Worm (Caenorhabditis elegans) whole organism, mixed stage, embryonic: ENCODE results near the gene ttx-3.

Experiments
- M03D4.4 ChIP-seq: sonication (generic microtip); optimal IDR thresholded peaks from 2 replicates; lab custom pipeline; 2017; ENCODE audit warnings: mild to moderate bottlenecking, missing genetic modification characterization, missing compliant biosample characterization
- lin-13 ChIP-seq: fragments of 150-350 bp; optimal IDR thresholded peaks from 2 replicates; lab custom pipeline; 2014; ENCODE audit warnings: missing biosample characterization, missing genetic modification characterization
- lsy-2 ChIP-seq: fragments of 150-350 bp; optimal IDR thresholded peaks from 2 replicates; lab custom pipeline; 2014; ENCODE audit warnings: missing biosample characterization, missing genetic modification characterization
- sptf-1 ChIP-seq: sonication (generic microtip); optimal IDR thresholded peaks from 2 replicates; lab custom pipeline; 2017; ENCODE audit warnings: mild to moderate bottlenecking, missing genetic modification characterization, moderate library complexity, missing compliant biosample characterization

Gene ttx-3

DNA sequence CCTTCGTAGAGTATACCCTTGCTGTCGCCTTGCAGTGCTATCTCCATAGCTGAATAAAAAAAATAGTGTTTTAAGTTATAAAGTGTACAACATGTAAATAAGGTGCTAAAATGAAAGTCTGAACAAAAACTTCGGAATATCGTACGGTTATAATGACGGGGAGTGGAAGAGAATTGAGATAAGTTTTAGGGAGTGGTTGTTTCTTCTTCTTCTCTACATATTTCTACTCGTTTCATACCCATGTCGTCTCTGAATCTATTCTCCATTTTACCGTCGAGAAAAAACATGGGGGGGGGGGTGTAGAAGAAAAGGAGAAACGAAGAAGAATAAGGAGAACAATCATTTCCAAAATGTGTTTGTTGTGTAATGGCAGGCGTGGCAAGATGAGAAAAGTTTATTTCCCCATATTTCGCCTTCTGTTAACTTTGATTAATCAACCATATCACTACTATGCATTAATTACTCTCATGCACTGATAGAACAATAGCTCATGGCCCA, 52.7 kb downstream of the ttx-3 start, which contains the start of gene C44C10.9:
TSS of gene C44C10.9 (minus strand) at position 51 of the 498 bp plus-strand sequence.
- no peak for TF ChIP-seq lin-13
- no peak for TF ChIP-seq sptf-1 (tag; lab: Kevin White, UChicago)
- TF ChIP-seq M03D4.4 (tag; lab: Kevin White, UChicago) = no peak
- no peak for TF ChIP-seq lsy-2 (tag; lab: Kevin White, UChicago)
